Fruit fly (Drosophila melanogaster) whole organism, embryonic: ENCODE data around the gene CG15814.

Source experiments
- ATbp ChIP-seq: fragments of 200-800 bp; sonication (Bioruptor generic); optimal IDR thresholded peaks from 2 replicates; lab custom pipeline; 2017; ENCODE audit warnings: missing biosample characterization, mild to moderate bottlenecking, missing genetic modification characterization, missing genetic modification reagents
- CG12391 ChIP-seq: fragments of 200-800 bp; sonication (Bioruptor generic); optimal IDR thresholded peaks from 3 replicates; lab custom pipeline; 2018; ENCODE audit warnings: missing biosample characterization, mild to moderate bottlenecking, missing genetic modification characterization, moderate library complexity
- CG14441 ChIP-seq: fragments of 200-800 bp; sonication (Bioruptor generic); IDR thresholded peaks from 2 replicates; pipeline ENCODE4 v1.3.6; 2022; ENCODE audit warnings: missing biosample characterization, missing genetic modification characterization
- CG14710 ChIP-seq: fragments of 200-800 bp; sonication (Bioruptor generic); optimal IDR thresholded peaks from 3 replicates; lab custom pipeline; 2019; ENCODE audit warnings: missing biosample characterization, mild to moderate bottlenecking, missing genetic modification characterization, moderate library complexity
- CG15269 ChIP-seq: fragments of 200-800 bp; sonication (Bioruptor generic); optimal IDR thresholded peaks from 2 replicates; lab custom pipeline; 2018; ENCODE audit warnings: missing biosample characterization, mild to moderate bottlenecking, missing genetic modification characterization, moderate library complexity
- CG1529 ChIP-seq: fragments of 200-800 bp; sonication (Bioruptor generic); optimal IDR thresholded peaks from 3 replicates; lab custom pipeline; 2018; ENCODE audit warnings: missing biosample characterization, missing genetic modification characterization
- CG15601 ChIP-seq: fragments of 200-800 bp; sonication (Bioruptor generic); optimal IDR thresholded peaks from 3 replicates; lab custom pipeline; 2019; ENCODE audit warnings: missing biosample characterization, mild to moderate bottlenecking, missing genetic modification characterization, moderate library complexity
- CG18262 ChIP-seq: fragments of 200-800 bp; optimal IDR thresholded peaks from 3 replicates; lab custom pipeline; 2019; ENCODE audit warnings: missing biosample characterization, mild to moderate bottlenecking, missing genetic modification characterization, moderate library complexity
- CG18619 ChIP-seq: fragments of 200-800 bp; sonication (Bioruptor generic); optimal IDR thresholded peaks from 3 replicates; lab custom pipeline; 2017; ENCODE audit warnings: missing biosample characterization, mild to moderate bottlenecking, missing genetic modification characterization
- CG2712 ChIP-seq: fragments of 200-800 bp; optimal IDR thresholded peaks from 3 replicates; lab custom pipeline; 2019; ENCODE audit warnings: missing biosample characterization, mild to moderate bottlenecking, missing genetic modification characterization, moderate library complexity
- CG32772 ChIP-seq: fragments of 200-800 bp; sonication (Bioruptor generic); IDR thresholded peaks from 2 replicates; pipeline ENCODE4 v1.3.6; 2022; ENCODE audit warnings: missing biosample characterization, missing genetic modification characterization
- CG4820 ChIP-seq: fragments of 200-800 bp; sonication (Bioruptor generic); optimal IDR thresholded peaks from 3 replicates; lab custom pipeline; 2016; ENCODE audit warnings: missing biosample characterization, missing genetic modification characterization
- CG6689 ChIP-seq: fragments of 200-800 bp; sonication (Bioruptor generic); IDR thresholded peaks from 2 replicates; pipeline ENCODE4 v1.3.6; 2022; ENCODE audit warnings: missing biosample characterization, missing genetic modification characterization
- CG8944 ChIP-seq: fragments of 200-800 bp; sonication (Bioruptor generic); optimal IDR thresholded peaks from 3 replicates; lab custom pipeline; 2016; ENCODE audit warnings: missing biosample characterization, missing genetic modification characterization
- Camta ChIP-seq: fragments of 200-800 bp; sonication (Bioruptor generic); optimal IDR thresholded peaks from 2 replicates; lab custom pipeline; 2016; ENCODE audit warnings: missing biosample characterization, missing genetic modification characterization
- Drgx ChIP-seq: fragments of 200-800 bp; sonication (Bioruptor generic); IDR thresholded peaks from 2 replicates; pipeline ENCODE4 v1.3.6; 2022; ENCODE audit warnings: missing biosample characterization, missing genetic modification characterization
- E2f2 ChIP-seq: fragments of 200-800 bp; sonication (Bioruptor generic); IDR thresholded peaks from 2 replicates; pipeline ENCODE4 v1.3.6; 2022; ENCODE audit warnings: missing biosample characterization, missing genetic modification characterization
- Eip74EF ChIP-seq, 2 experiments: fragments of 200-800 bp in 1 of 2; fragments of >200 bp in 1 of 2; sonication (Bioruptor generic) in 1 of 2; optimal IDR thresholded peaks; 2 replicates each; lab custom pipeline; 2017 to 2019; ENCODE audit warnings: missing biosample characterization in 2 of 2, missing genetic modification characterization in 2 of 2, mild to moderate bottlenecking in 1 of 2, moderate library complexity in 1 of 2
- Ets97D ChIP-seq: fragments of 200-800 bp; sonication (Bioruptor generic); optimal IDR thresholded peaks from 3 replicates; lab custom pipeline; 2016; ENCODE audit warnings: missing biosample characterization, missing genetic modification characterization
- Fer1 ChIP-seq: fragments of 200-800 bp; sonication (Bioruptor generic); optimal IDR thresholded peaks from 2 replicates; lab custom pipeline; 2017; ENCODE audit warnings: missing biosample characterization, mild to moderate bottlenecking, missing genetic modification characterization
- Jarid2 ChIP-seq: fragments of 200-800 bp; sonication (Bioruptor generic); optimal IDR thresholded peaks from 3 replicates; lab custom pipeline; 2017; ENCODE audit warnings: mild to moderate bottlenecking, missing biosample characterization, missing genetic modification reagents, missing genetic modification characterization
- Med ChIP-seq: fragments of 200-800 bp; sonication (Bioruptor generic); peaks from one replicate; lab custom pipeline; 2016; ENCODE audit warnings: missing biosample characterization, missing genetic modification characterization, mild to moderate bottlenecking, inconsistent platforms, moderate library complexity
- NK7.1 ChIP-seq: fragments of 200-800 bp; sonication (Bioruptor generic); optimal IDR thresholded peaks from 3 replicates; lab custom pipeline; 2016; ENCODE audit warnings: missing biosample characterization, missing genetic modification characterization
- Trl ChIP-seq, 3 experiments: fragments of >200 bp in 2 of 3; fragments of 200-800 bp in 1 of 3; sonication (Bioruptor generic) in 1 of 3; optimal IDR thresholded peaks; 2 replicates in 1 of 3; 3 replicates in 2 of 3; lab custom pipeline; 2016 to 2017; ENCODE audit warnings: missing biosample characterization in 1 of 3, missing genetic modification characterization in 1 of 3
- Xrp1 ChIP-seq: fragments of 200-800 bp; sonication (Bioruptor generic); IDR thresholded peaks from 2 replicates; pipeline ENCODE4 v1.3.6; 2022; ENCODE audit warnings: missing biosample characterization, missing genetic modification characterization
- abd-A ChIP-seq: fragments of 200-800 bp; sonication (Bioruptor generic); optimal IDR thresholded peaks from 3 replicates; lab custom pipeline; 2019; ENCODE audit warnings: missing biosample characterization, mild to moderate bottlenecking, missing genetic modification characterization, moderate library complexity
- chif ChIP-seq, 2 experiments: fragments of 200-800 bp; sonication (Bioruptor generic); optimal IDR thresholded peaks; 3 replicates each; lab custom pipeline; 2016; ENCODE audit warnings: missing biosample characterization in 2 of 2, missing genetic modification characterization in 2 of 2
- chinmo ChIP-seq: fragments of 200-800 bp; sonication (Bioruptor generic); IDR thresholded peaks from 4 replicates; pipeline ENCODE4 v1.3.6; 2022; ENCODE audit warnings: missing biosample characterization, missing genetic modification characterization; ENCODE audit not compliant: partially characterized antibody
- chn ChIP-seq: fragments of 200-800 bp; sonication (Bioruptor generic); optimal IDR thresholded peaks from 2 replicates; lab custom pipeline; 2016; ENCODE audit warnings: missing biosample characterization, missing genetic modification characterization
- croc ChIP-seq: fragments of 200-800 bp; sonication (Bioruptor generic); conservative IDR thresholded peaks from 3 replicates; pipeline ENCODE4 v1.3.6; 2022; ENCODE audit warnings: missing biosample characterization, missing genetic modification characterization
- crp ChIP-seq, 2 experiments: fragments of 200-800 bp; sonication (Bioruptor generic); optimal IDR thresholded peaks; 2 replicates in 1 of 2; 3 replicates in 1 of 2; lab custom pipeline; 2017; ENCODE audit warnings: missing biosample characterization in 2 of 2, missing genetic modification characterization in 2 of 2, mild to moderate bottlenecking in 1 of 2, moderate library complexity in 1 of 2
- esg ChIP-seq: fragments of 200-800 bp; sonication (Bioruptor generic); conservative IDR thresholded peaks from 2 replicates; pipeline ENCODE4 v1.3.6; 2022; ENCODE audit warnings: missing biosample characterization, missing genetic modification characterization
- eyg ChIP-seq: fragments of 200-800 bp; sonication (Bioruptor generic); optimal IDR thresholded peaks from 3 replicates; lab custom pipeline; 2016; ENCODE audit warnings: missing biosample characterization, missing genetic modification characterization
- grn ChIP-seq: fragments of 200-800 bp; sonication (Bioruptor generic); optimal IDR thresholded peaks from 3 replicates; lab custom pipeline; 2017; ENCODE audit warnings: missing biosample characterization, missing genetic modification characterization
- jing ChIP-seq: fragments of 200-800 bp; sonication (Bioruptor generic); optimal IDR thresholded peaks from 2 replicates; lab custom pipeline; 2018; ENCODE audit warnings: missing biosample characterization, mild to moderate bottlenecking, missing genetic modification characterization
- lbe ChIP-seq: fragments of 200-800 bp; sonication (Bioruptor generic); optimal IDR thresholded peaks from 2 replicates; lab custom pipeline; 2016; ENCODE audit warnings: missing biosample characterization, mild to moderate bottlenecking, missing genetic modification characterization
- nerfin-1 ChIP-seq: fragments of 200-800 bp; sonication (Bioruptor generic); optimal IDR thresholded peaks from 3 replicates; lab custom pipeline; 2019; ENCODE audit warnings: missing biosample characterization, mild to moderate bottlenecking, missing genetic modification characterization, moderate library complexity
- pzg ChIP-seq: fragments of 200-800 bp; sonication (Bioruptor generic); optimal IDR thresholded peaks from 3 replicates; lab custom pipeline; 2018; ENCODE audit warnings: missing biosample characterization, mild to moderate bottlenecking, missing genetic modification characterization, moderate library complexity
- ranshi ChIP-seq: fragments of 200-800 bp; sonication (Bioruptor generic); IDR thresholded peaks from 2 replicates; pipeline ENCODE4 v1.3.6; 2022; ENCODE audit warnings: missing biosample characterization, missing genetic modification characterization
- rib ChIP-seq: fragments of 200-800 bp; sonication (Bioruptor generic); IDR thresholded peaks from 2 replicates; pipeline ENCODE4 v1.3.6; 2022; ENCODE audit warnings: missing biosample characterization, missing genetic modification characterization
- shn ChIP-seq: fragments of 200-800 bp; sonication (Bioruptor generic); optimal IDR thresholded peaks from 3 replicates; lab custom pipeline; 2016; ENCODE audit warnings: missing biosample characterization, missing genetic modification characterization
- sisA ChIP-seq: fragments of 200-800 bp; sonication (Bioruptor generic); IDR thresholded peaks from 2 replicates; pipeline ENCODE4 v1.3.6; 2022; ENCODE audit warnings: missing biosample characterization, missing genetic modification characterization
- slbo ChIP-seq: fragments of 200-800 bp; sonication (Bioruptor generic); IDR thresholded peaks from 2 replicates; pipeline ENCODE4 v1.3.6; 2022; ENCODE audit warnings: missing biosample characterization, missing genetic modification characterization
- slp2 ChIP-seq: fragments of 200-800 bp; sonication (Bioruptor generic); optimal IDR thresholded peaks from 2 replicates; lab custom pipeline; 2016; ENCODE audit warnings: missing biosample characterization, missing genetic modification characterization
- twi ChIP-seq: fragments of 200-800 bp; optimal IDR thresholded peaks from 2 replicates; lab custom pipeline; 2019; ENCODE audit warnings: missing biosample characterization, mild to moderate bottlenecking, missing genetic modification characterization, moderate library complexity
- unpg ChIP-seq: fragments of 200-800 bp; sonication (Bioruptor generic); optimal IDR thresholded peaks from 3 replicates; lab custom pipeline; 2018; ENCODE audit warnings: missing biosample characterization, mild to moderate bottlenecking, missing genetic modification characterization, moderate library complexity
- yki ChIP-seq: fragments of >200 bp; optimal IDR thresholded peaks from 3 replicates; lab custom pipeline; 2018
- z ChIP-seq: fragments of 200-800 bp; sonication (Bioruptor generic); IDR thresholded peaks from 3 replicates; pipeline ENCODE4 v1.3.6; 2022; ENCODE audit warnings: missing biosample characterization, missing genetic modification characterization

Gene CG15814

DNA sequence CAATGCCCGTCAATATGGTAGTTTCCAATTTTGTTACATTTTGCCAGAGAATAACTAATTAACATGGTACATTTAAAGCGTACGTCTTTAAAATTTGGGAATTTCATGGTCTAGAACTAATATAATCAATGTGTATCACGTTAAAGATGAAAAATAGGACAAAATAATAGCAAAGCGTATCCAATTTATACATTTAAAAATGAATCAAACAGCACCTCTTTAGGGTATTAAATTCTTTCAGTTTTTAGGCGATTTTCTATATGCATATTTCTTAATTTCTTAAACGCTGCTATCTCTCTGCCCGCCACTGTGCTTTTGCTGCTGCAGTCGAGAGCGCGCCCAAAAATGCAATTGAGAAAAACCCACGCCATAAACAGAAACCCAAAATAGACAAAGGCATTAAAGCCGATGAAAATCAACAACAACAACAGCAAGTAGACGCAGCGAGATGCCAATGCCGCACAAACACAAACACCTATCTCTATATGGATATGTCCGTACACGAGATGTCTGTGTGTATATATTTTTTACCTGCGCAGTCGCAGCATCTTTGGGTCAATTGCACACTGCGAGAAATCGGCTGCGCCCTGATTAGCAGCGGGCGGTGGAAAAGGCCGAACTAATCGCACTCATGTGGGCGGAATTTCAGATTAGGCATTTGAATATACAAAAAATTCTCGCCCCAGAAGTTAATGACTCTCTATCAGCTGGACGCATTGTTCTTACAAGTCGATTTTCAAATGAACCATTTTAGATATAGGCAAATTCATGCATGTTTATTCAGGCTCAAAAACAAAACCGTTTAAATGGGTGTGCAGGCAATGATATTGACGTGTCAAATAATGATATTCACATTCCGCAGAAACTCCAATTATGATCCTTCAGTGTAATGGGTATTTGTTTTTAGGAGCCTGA is 20.8 kb downstream of the CG15814 start (continued):
- peak; percentile 85 for TF ChIP-seq CG14710
- TF ChIP-seq CG6689, result peak; percentile 41
- TF ChIP-seq CG18262 (tag; lab: Kevin White, UChicago), result peak; percentile 91
- peak; percentile 65 for TF ChIP-seq croc (GFP tag; lab: Robert Waterston, UW)
- TF ChIP-seq chif (GFP tag; optimal IDR thresholded peaks at IDR 0.05; lab: Kevin White, UChicago), result peak; percentile 56 to 69
- TF ChIP-seq Jarid2 (GFP tag; lab: Kevin White, UChicago), result peak; percentile 15
- TF ChIP-seq CG8944 (GFP tag; lab: Kevin White, UChicago), result peak; percentile 1
- no peak for TF ChIP-seq lbe
- peak; percentile 69 for TF ChIP-seq twi (tag; lab: Kevin White, UChicago)
- TF ChIP-seq CG2712 (tag; lab: Kevin White, UChicago), result peak; percentile 88
- TF ChIP-seq Xrp1 (GFP tag; lab: Robert Waterston, UW), result peak; percentile 67
- TF ChIP-seq Fer1 (GFP tag; lab: Kevin White, UChicago), result peak; percentile 16
- TF ChIP-seq z, result no peak
- TF ChIP-seq shn (GFP tag; lab: Kevin White, UChicago), result no peak
- peak in 1 of 2 experiments; percentile 4 for TF ChIP-seq crp (GFP tag; optimal IDR thresholded peaks at IDR 0.05; lab: Kevin White, UChicago)
- no peak for TF ChIP-seq eyg (GFP tag; lab: Kevin White, UChicago)
- peak; percentile 29; the same call in 1 of the 2 replicates for TF ChIP-seq E2f2 (GFP tag; lab: Robert Waterston, UW)
- no peak for TF ChIP-seq Trl (optimal IDR thresholded peaks at IDR 0.05; lab: Kevin White, UChicago)
- TF ChIP-seq Trl (GFP tag; optimal IDR thresholded peaks at IDR 0.05; lab: Kevin White, UChicago), result peak; percentile 10
- peak; percentile 34 for TF ChIP-seq CG18619
- TF ChIP-seq Ets97D (GFP tag; lab: Kevin White, UChicago), result no peak
- TF ChIP-seq slbo (GFP tag; lab: Robert Waterston, UW), result no peak
- TF ChIP-seq grn (GFP tag; lab: Kevin White, UChicago), result no peak
- TF ChIP-seq slp2, result peak; percentile 30
- TF ChIP-seq CG15601 (tag; lab: Kevin White, UChicago), result peak; percentile 77
- peak; percentile 64 for TF ChIP-seq unpg (GFP tag; lab: Kevin White, UChicago)
- peak; percentile 25 for TF ChIP-seq abd-A
- peak; percentile 54 for TF ChIP-seq CG4820
- peak in 1 of 2 experiments; percentile 71 for TF ChIP-seq Eip74EF (GFP tag; optimal IDR thresholded peaks at IDR 0.05; lab: Kevin White, UChicago)
- TF ChIP-seq pzg (GFP tag; lab: Kevin White, UChicago), result no peak
- peak; percentile 62 for TF ChIP-seq CG15269 (tag; lab: Kevin White, UChicago)
- TF ChIP-seq CG32772 (GFP tag; lab: Robert Waterston, UW), result peak; percentile 34; the same call in 1 of the 2 replicates
- 0 out of 4 replicates have a peak, but pooled peaks have one; percentile 36 for TF ChIP-seq chinmo (GFP tag; lab: Robert Waterston, UW)
- peak; percentile 44 for TF ChIP-seq chn
- TF ChIP-seq CG12391 (tag; lab: Kevin White, UChicago), result peak; percentile 70
- peak; percentile 65 for TF ChIP-seq ATbp
- peak; percentile 78 for TF ChIP-seq CG1529
- peak; percentile 38 for TF ChIP-seq sisA
- peak; percentile 52 for TF ChIP-seq Camta (GFP tag; lab: Kevin White, UChicago)
- TF ChIP-seq esg (GFP tag; lab: Robert Waterston, UW), result peak; percentile 50; the same call in 1 of the 2 replicates
- no peak for TF ChIP-seq CG14441 (GFP tag; lab: Robert Waterston, UW)
- peak; percentile 35 for TF ChIP-seq Med (GFP tag; lab: Kevin White, UChicago)
- no peak for TF ChIP-seq rib
- 0 out of 2 replicates have a peak, but pooled peaks have one; percentile 11 for TF ChIP-seq ranshi (GFP tag; lab: Robert Waterston, UW)
- TF ChIP-seq yki (lab: Kevin White, UChicago), result peak; percentile 5
- TF ChIP-seq NK7.1, result no peak
- peak; percentile 51 for TF ChIP-seq jing (GFP tag; lab: Kevin White, UChicago)
- TF ChIP-seq Drgx (GFP tag; lab: Robert Waterston, UW), result peak; percentile 57
- peak; percentile 63 for TF ChIP-seq nerfin-1
